Fruit fly (Drosophila melanogaster) whole organism, pupa: Measurements from ENCODE around the gene CG46313.

Experiments
- CG10348 ChIP-seq: fragments of 200-800 bp; sonication (Bioruptor generic); IDR thresholded peaks from 2 replicates; pipeline ENCODE4 v1.3.6; 2022; ENCODE audit warnings: missing biosample characterization, missing genetic modification characterization
- CG12605 ChIP-seq: fragments of 200-800 bp; sonication (Bioruptor generic); IDR thresholded peaks from 2 replicates; pipeline ENCODE4 v1.3.6; 2022; ENCODE audit warnings: missing biosample characterization, missing genetic modification characterization
- CG13204 ChIP-seq: fragments of 200-800 bp; sonication (Bioruptor generic); optimal IDR thresholded peaks from 2 replicates; lab custom pipeline; 2018; ENCODE audit warnings: missing biosample characterization, mild to moderate bottlenecking, missing genetic modification characterization, moderate library complexity
- CG14655 ChIP-seq: fragments of 200-800 bp; sonication (Bioruptor generic); optimal IDR thresholded peaks from 3 replicates; lab custom pipeline; 2017; ENCODE audit warnings: mild to moderate bottlenecking, missing biosample characterization, missing genetic modification reagents, missing genetic modification characterization
- CG15710 ChIP-seq: fragments of 200-800 bp; sonication (Bioruptor generic); optimal IDR thresholded peaks from 2 replicates; lab custom pipeline; 2018; ENCODE audit warnings: missing biosample characterization, mild to moderate bottlenecking, missing genetic modification characterization, moderate library complexity
- CG17806 ChIP-seq: fragments of 200-800 bp; sonication (Bioruptor generic); optimal IDR thresholded peaks from 2 replicates; lab custom pipeline; 2018; ENCODE audit warnings: missing biosample characterization, mild to moderate bottlenecking, missing genetic modification characterization, moderate library complexity
- CG32121 ChIP-seq: fragments of 200-800 bp; sonication (Bioruptor generic); IDR thresholded peaks from 2 replicates; pipeline ENCODE4 v1.3.6; 2022; ENCODE audit warnings: missing biosample characterization, missing genetic modification characterization
- CG34367 ChIP-seq: fragments of 200-800 bp; sonication (Bioruptor generic); optimal IDR thresholded peaks from 2 replicates; lab custom pipeline; 2018; ENCODE audit warnings: missing biosample characterization, mild to moderate bottlenecking, missing genetic modification characterization
- CG4496 ChIP-seq: fragments of 200-800 bp; sonication (Bioruptor generic); IDR thresholded peaks from 3 replicates; pipeline ENCODE4 v1.3.6; 2022; ENCODE audit warnings: missing biosample characterization, missing genetic modification characterization
- CG8159 ChIP-seq: fragments of 200-800 bp; sonication (Bioruptor generic); optimal IDR thresholded peaks from 3 replicates; lab custom pipeline; 2018; ENCODE audit warnings: missing biosample characterization, mild to moderate bottlenecking, missing genetic modification characterization, moderate library complexity
- CG8301 ChIP-seq: fragments of 200-800 bp; sonication (Bioruptor generic); optimal IDR thresholded peaks from 2 replicates; lab custom pipeline; 2018; ENCODE audit warnings: missing biosample characterization, mild to moderate bottlenecking, missing genetic modification characterization
- CG9948 ChIP-seq: fragments of 200-800 bp; sonication (Bioruptor generic); optimal IDR thresholded peaks from 2 replicates; lab custom pipeline; 2018; ENCODE audit warnings: missing biosample characterization, mild to moderate bottlenecking, missing genetic modification characterization, moderate library complexity
- D1 ChIP-seq: fragments of 200-800 bp; sonication (Bioruptor generic); optimal IDR thresholded peaks from 2 replicates; lab custom pipeline; 2018; ENCODE audit warnings: missing biosample characterization, mild to moderate bottlenecking, missing genetic modification characterization, moderate library complexity
- EcR ChIP-seq: fragments of 200-800 bp; sonication (Bioruptor generic); optimal IDR thresholded peaks from 3 replicates; lab custom pipeline; 2019; ENCODE audit warnings: missing biosample characterization, missing genetic modification characterization, mild to moderate bottlenecking, moderate library complexity, missing genetic modification reagents
- Ets98B ChIP-seq: fragments of 200-800 bp; sonication (Bioruptor generic); IDR thresholded peaks from 2 replicates; pipeline ENCODE4 v1.3.6; 2022; ENCODE audit warnings: missing biosample characterization, missing genetic modification characterization
- Pif1A ChIP-seq: fragments of 200-800 bp; sonication (Bioruptor generic); optimal IDR thresholded peaks from 3 replicates; lab custom pipeline; 2016; ENCODE audit warnings: missing biosample characterization, missing genetic modification characterization
- Pif1B ChIP-seq: fragments of 200-800 bp; sonication (Bioruptor generic); optimal IDR thresholded peaks from 3 replicates; lab custom pipeline; 2016; ENCODE audit warnings: missing biosample characterization, missing genetic modification characterization
- Snoo ChIP-seq: fragments of 200-800 bp; sonication (Bioruptor generic); optimal IDR thresholded peaks from 3 replicates; lab custom pipeline; 2017; ENCODE audit warnings: missing biosample characterization, mild to moderate bottlenecking, missing genetic modification characterization, inconsistent platforms
- fd96Ca ChIP-seq: fragments of 200-800 bp; sonication (Bioruptor generic); IDR thresholded peaks from 3 replicates; pipeline ENCODE4 v1.3.6; 2022; ENCODE audit warnings: missing biosample characterization, missing genetic modification characterization
- gl ChIP-seq: fragments of 200-800 bp; sonication (Bioruptor generic); optimal IDR thresholded peaks from 2 replicates; lab custom pipeline; 2018; ENCODE audit warnings: missing biosample characterization, mild to moderate bottlenecking, missing genetic modification characterization
- rn ChIP-seq: fragments of 200-800 bp; sonication (Bioruptor generic); IDR thresholded peaks from 2 replicates; pipeline ENCODE4 v1.3.6; 2022; ENCODE audit warnings: missing biosample characterization, missing genetic modification characterization

The CG46313 gene

dm6 chr3R:27002787-27003186 is 24.4 kb downstream of the CG46313 start:
- TF ChIP-seq CG17806 (no peak), Snoo (tag; lab: Kevin White, UChicago) (no peak), CG32121 (GFP tag; lab: Robert Waterston, UW) (no peak), Ets98B (GFP tag; lab: Robert Waterston, UW) (no peak), CG14655 (GFP tag; lab: Kevin White, UChicago) (no peak), gl (tag; lab: Kevin White, UChicago) (no peak), CG9948 (tag; lab: Kevin White, UChicago) (no peak), rn (no peak), CG13204 (GFP tag; lab: Kevin White, UChicago) (no peak), Pif1B (GFP tag; lab: Kevin White, UChicago) (no peak), fd96Ca (no peak), CG8159 (no peak), CG34367 (tag; lab: Kevin White, UChicago) (no peak)

dm6 chr3R:27005338-27005737 is 27.0 kb downstream of the CG46313 start, which contains the start of gene CG6296:
Gene CG6296, minus strand, starts transcription at chr3R:27005469.
- TF ChIP-seq CG8159 (no peak), CG32121 (GFP tag; lab: Robert Waterston, UW) (no peak), Pif1B (GFP tag; lab: Kevin White, UChicago) (no peak), EcR (GFP tag; lab: Kevin White, UChicago) (no peak), CG14655 (GFP tag; lab: Kevin White, UChicago) (no peak), Snoo (tag; lab: Kevin White, UChicago) (no peak), gl (tag; lab: Kevin White, UChicago) (no peak), CG9948 (tag; lab: Kevin White, UChicago) (no peak), CG12605 (no peak), CG13204 (GFP tag; lab: Kevin White, UChicago) (no peak), D1 (tag; lab: Kevin White, UChicago) (no peak), fd96Ca (no peak), Ets98B (GFP tag; lab: Robert Waterston, UW) (no peak), CG8301 (tag; lab: Kevin White, UChicago) (no peak), CG17806 (no peak), CG34367 (tag; lab: Kevin White, UChicago) (no peak), Pif1A (GFP tag; lab: Kevin White, UChicago) (no peak)

dm6 chr3R:27007022-27007421 is 28.7 kb downstream of the CG46313 start, which contains the start of gene CG6295:
Gene CG6295, minus strand, starts transcription at chr3R:27007055.
- TF ChIP-seq Pif1A (GFP tag; lab: Kevin White, UChicago) (no peak), Pif1B (GFP tag; lab: Kevin White, UChicago) (no peak), CG4496 (GFP tag; lab: Robert Waterston, UW) (no peak), CG14655 (GFP tag; lab: Kevin White, UChicago) (no peak), Ets98B (GFP tag; lab: Robert Waterston, UW) (no peak), rn (no peak), EcR (GFP tag; lab: Kevin White, UChicago) (no peak)

dm6 chr3R:27018187-27018586 is 39.8 kb downstream of the CG46313 start, which contains the start of gene CG17192:
Gene CG17192, minus strand, starts transcription at chr3R:27018287.
- TF ChIP-seq fd96Ca (no peak), Ets98B (GFP tag; lab: Robert Waterston, UW) (no peak), Pif1A (GFP tag; lab: Kevin White, UChicago) (no peak), CG10348 (GFP tag; lab: Robert Waterston, UW) (no peak), CG12605 (no peak), CG9948 (tag; lab: Kevin White, UChicago) (no peak), Snoo (tag; lab: Kevin White, UChicago) (no peak), CG14655 (GFP tag; lab: Kevin White, UChicago) (no peak)

- TF ChIP-seq CG14655 (GFP tag; lab: Kevin White, UChicago) (no peak), Pif1B (GFP tag; lab: Kevin White, UChicago) (no peak), CG8301 (tag; lab: Kevin White, UChicago) (no peak), CG9948 (tag; lab: Kevin White, UChicago) (no peak), fd96Ca (no peak), CG32121 (GFP tag; lab: Robert Waterston, UW) (no peak), Pif1A (GFP tag; lab: Kevin White, UChicago) (no peak), EcR (GFP tag; lab: Kevin White, UChicago) (no peak), CG13204 (GFP tag; lab: Kevin White, UChicago) (no peak), CG10348 (GFP tag; lab: Robert Waterston, UW) (no peak), Ets98B (GFP tag; lab: Robert Waterston, UW) (no peak), gl (tag; lab: Kevin White, UChicago) (no peak), Snoo (tag; lab: Kevin White, UChicago) (no peak), CG15710 (tag; lab: Kevin White, UChicago) (no peak), rn (no peak), CG12605 (no peak), CG8159 (no peak)
Measured at dm6 chr3R:27019701-27020172, 41.4 kb downstream of the CG46313 start, which contains the start of gene CG17191. Gene CG17191, minus strand, starts transcription at chr3R:27019751.

- TF ChIP-seq CG9948 (tag; lab: Kevin White, UChicago): no peak
- TF ChIP-seq Ets98B (GFP tag; lab: Robert Waterston, UW): no peak
- TF ChIP-seq Pif1B (GFP tag; lab: Kevin White, UChicago): no peak
- no peak for TF ChIP-seq CG4496 (GFP tag; lab: Robert Waterston, UW)
- no peak for TF ChIP-seq Snoo (tag; lab: Kevin White, UChicago)
- TF ChIP-seq CG14655 (GFP tag; lab: Kevin White, UChicago): no peak
- TF ChIP-seq CG8159: no peak
- TF ChIP-seq fd96Ca: no peak
- TF ChIP-seq CG32121 (GFP tag; lab: Robert Waterston, UW): no peak
- TF ChIP-seq CG17806: no peak
- TF ChIP-seq, all 21 proteins: peak for 0
Measured at dm6 chr3R:27021278-27021677, 42.9 kb downstream of the CG46313 start, which contains the start of gene CG6283. Gene CG6283, minus strand, starts transcription at chr3R:27021378.
